Fruit fly (Drosophila melanogaster) whole organism, embryonic: ENCODE results near the gene CG12728.

ENCODE experiments used
- B-H1 ChIP-seq: fragments of 200-800 bp; sonication (Bioruptor generic); IDR thresholded peaks from 3 replicates; pipeline ENCODE4 v1.3.6; 2022; ENCODE audit warnings: missing biosample characterization, missing genetic modification characterization
- CG10274 ChIP-seq: fragments of 200-800 bp; sonication (Bioruptor generic); optimal IDR thresholded peaks from 3 replicates; lab custom pipeline; 2017; ENCODE audit warnings: missing biosample characterization, mild to moderate bottlenecking, missing genetic modification characterization
- CG10543 ChIP-seq: fragments of 200-800 bp; sonication (Bioruptor generic); optimal IDR thresholded peaks from 3 replicates; lab custom pipeline; 2017; ENCODE audit warnings: missing biosample characterization, mild to moderate bottlenecking, missing genetic modification characterization, moderate library complexity
- CG10959 ChIP-seq: fragments of 200-800 bp; sonication (Bioruptor generic); IDR thresholded peaks from 2 replicates; pipeline ENCODE4 v1.3.6; 2022; ENCODE audit warnings: missing biosample characterization, missing genetic modification characterization
- CG12219 ChIP-seq: fragments of 200-800 bp; sonication (Bioruptor generic); optimal IDR thresholded peaks from 3 replicates; lab custom pipeline; 2018; ENCODE audit warnings: missing biosample characterization, mild to moderate bottlenecking, missing genetic modification characterization
- CG12236 ChIP-seq: fragments of 200-800 bp; sonication (Bioruptor generic); optimal IDR thresholded peaks from 2 replicates; lab custom pipeline; 2016; ENCODE audit warnings: missing biosample characterization, missing genetic modification characterization
- CG1529 ChIP-seq: fragments of 200-800 bp; sonication (Bioruptor generic); optimal IDR thresholded peaks from 3 replicates; lab custom pipeline; 2018; ENCODE audit warnings: missing biosample characterization, missing genetic modification characterization
- CG15601 ChIP-seq: fragments of 200-800 bp; sonication (Bioruptor generic); optimal IDR thresholded peaks from 3 replicates; lab custom pipeline; 2019; ENCODE audit warnings: missing biosample characterization, mild to moderate bottlenecking, missing genetic modification characterization, moderate library complexity
- CG16863 ChIP-seq: fragments of 200-800 bp; sonication (Bioruptor generic); optimal IDR thresholded peaks from 3 replicates; lab custom pipeline; 2016; ENCODE audit warnings: missing biosample characterization, missing genetic modification characterization
- CG17385 ChIP-seq: fragments of 200-800 bp; sonication (Bioruptor generic); optimal IDR thresholded peaks from 3 replicates; lab custom pipeline; 2018; ENCODE audit warnings: missing biosample characterization, mild to moderate bottlenecking, missing genetic modification characterization
- CG17612 ChIP-seq: fragments of 200-800 bp; sonication (Bioruptor generic); IDR thresholded peaks from 2 replicates; pipeline ENCODE4 v1.3.6; 2022; ENCODE audit warnings: missing biosample characterization, missing genetic modification characterization
- CG18011 ChIP-seq: fragments of 200-800 bp; sonication (Bioruptor generic); optimal IDR thresholded peaks from 2 replicates; lab custom pipeline; 2017; ENCODE audit warnings: missing biosample characterization, missing genetic modification characterization, mild to moderate bottlenecking, moderate library complexity, missing genotype
- CG2120 ChIP-seq: fragments of 200-800 bp; sonication (Bioruptor generic); optimal IDR thresholded peaks from 3 replicates; lab custom pipeline; 2016; ENCODE audit warnings: missing biosample characterization, missing genetic modification characterization
- CG30020 ChIP-seq: fragments of 200-800 bp; optimal IDR thresholded peaks from 2 replicates; lab custom pipeline; 2019; ENCODE audit warnings: missing biosample characterization, mild to moderate bottlenecking, missing genetic modification characterization, moderate library complexity
- CG31365 ChIP-seq: fragments of 200-800 bp; sonication (Bioruptor generic); optimal IDR thresholded peaks from 2 replicates; lab custom pipeline; 2018; ENCODE audit warnings: missing biosample characterization, mild to moderate bottlenecking, missing genetic modification characterization
- CG31441 ChIP-seq: fragments of 200-800 bp; sonication (Bioruptor generic); IDR thresholded peaks from 2 replicates; pipeline ENCODE4 v1.3.6; 2022; ENCODE audit warnings: missing biosample characterization, missing genetic modification characterization
- CG33213 ChIP-seq: fragments of 200-800 bp; sonication (Bioruptor generic); optimal IDR thresholded peaks from 3 replicates; lab custom pipeline; 2016; ENCODE audit warnings: missing biosample characterization, missing genetic modification characterization
- CG5953 ChIP-seq: fragments of 200-800 bp; sonication (Bioruptor generic); IDR thresholded peaks from 2 replicates; pipeline ENCODE4 v1.3.6; 2022; ENCODE audit warnings: missing biosample characterization, missing genetic modification characterization
- CG8944 ChIP-seq: fragments of 200-800 bp; sonication (Bioruptor generic); optimal IDR thresholded peaks from 3 replicates; lab custom pipeline; 2016; ENCODE audit warnings: missing biosample characterization, missing genetic modification characterization
- CG9609 ChIP-seq: fragments of 200-800 bp; sonication (Bioruptor generic); optimal IDR thresholded peaks from 3 replicates; lab custom pipeline; 2016; ENCODE audit warnings: missing biosample characterization, missing genetic modification characterization
- CG9876 ChIP-seq: fragments of 200-800 bp; sonication (Bioruptor generic); optimal IDR thresholded peaks from 2 replicates; lab custom pipeline; 2016; ENCODE audit warnings: missing biosample characterization, missing genetic modification characterization
- Deaf1 ChIP-seq: fragments of 200-800 bp; optimal IDR thresholded peaks from 3 replicates; lab custom pipeline; 2019; ENCODE audit warnings: missing biosample characterization, mild to moderate bottlenecking, missing genetic modification characterization, moderate library complexity
- Dip2 ChIP-seq: fragments of 200-800 bp; sonication (Bioruptor generic); IDR thresholded peaks from 2 replicates; pipeline ENCODE4 v1.3.6; 2022; ENCODE audit warnings: missing biosample characterization, missing genetic modification characterization
- Ets65A ChIP-seq: fragments of 200-800 bp; sonication (Bioruptor generic); peaks from one replicate; lab custom pipeline; 2016; ENCODE audit warnings: missing biosample characterization, missing genetic modification characterization
- HLH4C ChIP-seq: fragments of 200-800 bp; sonication (Bioruptor generic); IDR thresholded peaks from 3 replicates; pipeline ENCODE4 v1.3.6; 2022; ENCODE audit warnings: missing biosample characterization, missing genetic modification characterization; ENCODE audit not compliant: partially characterized antibody
- Hand ChIP-seq: fragments of 200-800 bp; sonication (Bioruptor generic); optimal IDR thresholded peaks from 2 replicates; lab custom pipeline; 2017; ENCODE audit warnings: mild to moderate bottlenecking, missing biosample characterization, missing genetic modification reagents, missing genetic modification characterization
- Mrtf ChIP-seq: fragments of 200-800 bp; sonication (Bioruptor generic); IDR thresholded peaks from 3 replicates; pipeline ENCODE4 v1.3.6; 2022; ENCODE audit warnings: missing biosample characterization, missing genetic modification characterization
- PHDP ChIP-seq: fragments of 200-800 bp; sonication (Bioruptor generic); optimal IDR thresholded peaks from 3 replicates; lab custom pipeline; 2018; ENCODE audit warnings: missing biosample characterization, mild to moderate bottlenecking, missing genetic modification characterization, moderate library complexity
- Ravus ChIP-seq: fragments of 200-800 bp; sonication (Bioruptor generic); IDR thresholded peaks from 2 replicates; pipeline ENCODE4 v1.3.6; 2022; ENCODE audit warnings: missing biosample characterization, missing genetic modification characterization
- Rx ChIP-seq: fragments of 200-800 bp; sonication (Bioruptor generic); IDR thresholded peaks from 2 replicates; pipeline ENCODE4 v1.3.6; 2022; ENCODE audit warnings: missing biosample characterization, missing genetic modification characterization
- Side ChIP-seq: fragments of 200-800 bp; sonication (Bioruptor generic); optimal IDR thresholded peaks from 2 replicates; lab custom pipeline; 2016; ENCODE audit warnings: missing biosample characterization, missing genetic modification characterization
- amos ChIP-seq: fragments of 200-800 bp; sonication (Bioruptor generic); IDR thresholded peaks from 2 replicates; pipeline ENCODE4 v1.3.6; 2022; ENCODE audit warnings: missing biosample characterization, missing genetic modification characterization; ENCODE audit not compliant: partially characterized antibody
- ash1 ChIP-seq: fragments of 200-800 bp; sonication (Bioruptor generic); optimal IDR thresholded peaks from 2 replicates; lab custom pipeline; 2018; ENCODE audit warnings: missing biosample characterization, mild to moderate bottlenecking, missing genetic modification characterization
- btn ChIP-seq: fragments of 200-800 bp; sonication (Bioruptor generic); optimal IDR thresholded peaks from 2 replicates; lab custom pipeline; 2016; ENCODE audit warnings: missing biosample characterization, missing genetic modification characterization
- cad ChIP-seq: fragments of >200 bp; optimal IDR thresholded peaks from 2 replicates; lab custom pipeline; 2017; ENCODE audit warnings: missing biosample characterization, missing genetic modification characterization
- chn ChIP-seq: fragments of 200-800 bp; sonication (Bioruptor generic); optimal IDR thresholded peaks from 2 replicates; lab custom pipeline; 2016; ENCODE audit warnings: missing biosample characterization, missing genetic modification characterization
- ci ChIP-seq: fragments of 200-800 bp; sonication (Bioruptor generic); IDR thresholded peaks from 3 replicates; pipeline ENCODE4 v1.3.6; 2022; ENCODE audit warnings: missing biosample characterization, missing genetic modification characterization
- croc ChIP-seq: fragments of 200-800 bp; sonication (Bioruptor generic); conservative IDR thresholded peaks from 3 replicates; pipeline ENCODE4 v1.3.6; 2022; ENCODE audit warnings: missing biosample characterization, missing genetic modification characterization
- crol ChIP-seq: fragments of 200-800 bp; sonication (Bioruptor generic); IDR thresholded peaks from 2 replicates; pipeline ENCODE4 v1.3.6; 2022; ENCODE audit warnings: missing biosample characterization, missing genetic modification characterization
- crp ChIP-seq, 2 experiments: fragments of 200-800 bp; sonication (Bioruptor generic); optimal IDR thresholded peaks; 2 replicates in 1 of 2; 3 replicates in 1 of 2; lab custom pipeline; 2017; ENCODE audit warnings: missing biosample characterization in 2 of 2, missing genetic modification characterization in 2 of 2, mild to moderate bottlenecking in 1 of 2, moderate library complexity in 1 of 2
- da ChIP-seq: fragments of 200-800 bp; sonication (Bioruptor generic); optimal IDR thresholded peaks from 2 replicates; lab custom pipeline; 2016; ENCODE audit warnings: missing biosample characterization, missing genetic modification characterization
- esg ChIP-seq: fragments of 200-800 bp; sonication (Bioruptor generic); conservative IDR thresholded peaks from 2 replicates; pipeline ENCODE4 v1.3.6; 2022; ENCODE audit warnings: missing biosample characterization, missing genetic modification characterization
- fru ChIP-seq: fragments of >200 bp; optimal IDR thresholded peaks from 2 replicates; lab custom pipeline; 2017
- grn ChIP-seq: fragments of 200-800 bp; sonication (Bioruptor generic); optimal IDR thresholded peaks from 3 replicates; lab custom pipeline; 2017; ENCODE audit warnings: missing biosample characterization, missing genetic modification characterization
- kni ChIP-seq: fragments of 200-800 bp; sonication (Bioruptor generic); optimal IDR thresholded peaks from 3 replicates; lab custom pipeline; 2017; ENCODE audit warnings: mild to moderate bottlenecking, missing biosample characterization, missing genetic modification reagents, missing genetic modification characterization
- mld ChIP-seq: fragments of 200-800 bp; sonication (Bioruptor generic); IDR thresholded peaks from 3 replicates; pipeline ENCODE4 v1.3.6; 2022; ENCODE audit warnings: missing biosample characterization, missing genetic modification characterization; ENCODE audit not compliant: partially characterized antibody
- pros ChIP-seq: fragments of 200-800 bp; sonication (Bioruptor generic); optimal IDR thresholded peaks from 3 replicates; lab custom pipeline; 2019; ENCODE audit warnings: missing biosample characterization, mild to moderate bottlenecking, missing genetic modification characterization, moderate library complexity
- psq ChIP-seq: fragments of 200-800 bp; sonication (Bioruptor generic); optimal IDR thresholded peaks from 2 replicates; lab custom pipeline; 2017; ENCODE audit warnings: missing biosample characterization, missing genetic modification characterization
- rib ChIP-seq: fragments of 200-800 bp; sonication (Bioruptor generic); IDR thresholded peaks from 2 replicates; pipeline ENCODE4 v1.3.6; 2022; ENCODE audit warnings: missing biosample characterization, missing genetic modification characterization
- row ChIP-seq: fragments of 200-800 bp; sonication (Bioruptor generic); IDR thresholded peaks from 3 replicates; pipeline ENCODE4 v1.3.6; 2022; ENCODE audit warnings: missing biosample characterization, missing genetic modification characterization
- slou ChIP-seq: fragments of 200-800 bp; sonication (Bioruptor generic); optimal IDR thresholded peaks from 3 replicates; lab custom pipeline; 2016; ENCODE audit warnings: missing biosample characterization, missing genetic modification characterization
- zen ChIP-seq: fragments of 200-800 bp; sonication (Bioruptor generic); optimal IDR thresholded peaks from 3 replicates; lab custom pipeline; 2018; ENCODE audit warnings: missing biosample characterization, mild to moderate bottlenecking, missing genetic modification characterization, moderate library complexity

Gene CG12728

DNA sequence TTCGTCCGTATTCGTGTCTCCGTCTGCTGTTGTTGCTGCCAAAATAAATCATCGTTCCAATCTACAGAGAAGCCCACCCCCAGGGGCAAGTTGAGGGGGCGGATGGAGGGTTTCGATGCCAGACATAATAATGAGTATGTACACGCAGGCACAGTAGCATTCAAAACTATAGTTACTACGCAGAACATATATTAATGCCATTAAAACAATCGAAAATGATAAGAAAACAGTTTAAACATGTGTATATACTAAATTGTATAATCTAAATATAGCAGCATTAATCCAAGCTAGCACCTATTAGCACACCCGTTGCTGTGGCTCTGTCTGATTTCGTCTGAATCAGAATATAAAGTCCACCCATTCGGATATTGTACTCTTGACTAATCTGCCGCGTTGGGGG is 38.5 kb downstream of the CG12728 start (continued):
- TF ChIP-seq rib (GFP tag; lab: Robert Waterston, UW): peak; percentile 56; the same call in 1 of the 2 replicates
- TF ChIP-seq CG17612: peak; percentile 53; the same call in 1 of the 2 replicates
- peak; percentile 78 for TF ChIP-seq Ets65A
- peak; percentile 35 for TF ChIP-seq CG18011 (GFP tag; lab: Kevin White, UChicago)
- TF ChIP-seq CG10959 (GFP tag; lab: Robert Waterston, UW): no peak
- TF ChIP-seq crol (GFP tag; lab: Robert Waterston, UW): peak; percentile 65
- peak; percentile 77 for TF ChIP-seq PHDP (tag; lab: Kevin White, UChicago)
- no peak for TF ChIP-seq crp (GFP tag; optimal IDR thresholded peaks at IDR 0.05; lab: Kevin White, UChicago)
- TF ChIP-seq CG9609: peak; percentile 23
- TF ChIP-seq Rx (GFP tag; lab: Robert Waterston, UW): peak; percentile 60
- no peak for TF ChIP-seq amos
- TF ChIP-seq zen (tag; lab: Kevin White, UChicago): no peak
- TF ChIP-seq B-H1 (GFP tag; lab: Robert Waterston, UW): peak; percentile 49; the same call in 1 of the 3 replicates
- TF ChIP-seq Hand (GFP tag; lab: Kevin White, UChicago): peak; percentile 77
- peak; percentile 88 for TF ChIP-seq row (GFP tag; lab: Robert Waterston, UW)
- TF ChIP-seq CG16863 (GFP tag; lab: Kevin White, UChicago): peak; percentile 37
- TF ChIP-seq psq (GFP tag; lab: Kevin White, UChicago): no peak
- no peak for TF ChIP-seq CG9876
- no peak for TF ChIP-seq mld (GFP tag; lab: Robert Waterston, UW)
- peak; percentile 71 for TF ChIP-seq CG12219
- TF ChIP-seq CG30020 (tag; lab: Kevin White, UChicago): no peak
- peak; percentile 26 for TF ChIP-seq CG10543 (GFP tag; lab: Kevin White, UChicago)
- peak; percentile 87 for TF ChIP-seq CG2120 (GFP tag; lab: Kevin White, UChicago)
- TF ChIP-seq Dip2 (GFP tag; lab: Robert Waterston, UW): 0 out of 2 replicates have a peak, but pooled peaks have one; percentile 15
- peak; percentile 5 for TF ChIP-seq grn (GFP tag; lab: Kevin White, UChicago)
- no peak for TF ChIP-seq CG12236 (GFP tag; lab: Kevin White, UChicago)
- TF ChIP-seq cad (GFP tag; lab: Kevin White, UChicago): no peak
- peak; percentile 88 for TF ChIP-seq ci (GFP tag; lab: Robert Waterston, UW)
- no peak for TF ChIP-seq HLH4C (GFP tag; lab: Robert Waterston, UW)
- no peak for TF ChIP-seq kni
- TF ChIP-seq Mrtf: peak; percentile 83
- no peak for TF ChIP-seq ash1 (GFP tag; lab: Kevin White, UChicago)
- TF ChIP-seq btn: no peak
- TF ChIP-seq CG31441 (GFP tag; lab: Robert Waterston, UW): peak; percentile 71
- TF ChIP-seq CG15601 (tag; lab: Kevin White, UChicago): peak; percentile 9
- TF ChIP-seq CG5953 (GFP tag; lab: Robert Waterston, UW): peak; percentile 52; the same call in 1 of the 2 replicates
- TF ChIP-seq CG8944 (GFP tag; lab: Kevin White, UChicago): peak; percentile 41
- peak; percentile 17; the same call in 1 of the 2 replicates for TF ChIP-seq Ravus (GFP tag; lab: Robert Waterston, UW)
- TF ChIP-seq Deaf1 (tag; lab: Kevin White, UChicago): peak; percentile 57
- no peak for TF ChIP-seq pros (GFP tag; lab: Kevin White, UChicago)
- peak; percentile 17 for TF ChIP-seq CG33213 (GFP tag; lab: Kevin White, UChicago)
- TF ChIP-seq CG1529 (GFP tag; lab: Kevin White, UChicago): peak; percentile 22
- peak; percentile 43 for TF ChIP-seq slou
- TF ChIP-seq CG31365 (tag; lab: Kevin White, UChicago): peak; percentile 64
- peak; percentile 71 for TF ChIP-seq esg
- peak; percentile 60 for TF ChIP-seq chn (GFP tag; lab: Kevin White, UChicago)
- TF ChIP-seq CG17385 (GFP tag; lab: Kevin White, UChicago): peak; percentile 72
- TF ChIP-seq fru (lab: Kevin White, UChicago): no peak
- peak; percentile 48 for TF ChIP-seq Side
- TF ChIP-seq CG10274 (GFP tag; lab: Kevin White, UChicago): peak; percentile 36
- no peak for TF ChIP-seq da (GFP tag; lab: Kevin White, UChicago)
- TF ChIP-seq croc (GFP tag; lab: Robert Waterston, UW): 0 out of 3 replicates have a peak, but pooled peaks have one; percentile 41
